Worm (Caenorhabditis elegans): Measurements from ENCODE around the gene mrps-23.

mrps-23 gene

DNA sequence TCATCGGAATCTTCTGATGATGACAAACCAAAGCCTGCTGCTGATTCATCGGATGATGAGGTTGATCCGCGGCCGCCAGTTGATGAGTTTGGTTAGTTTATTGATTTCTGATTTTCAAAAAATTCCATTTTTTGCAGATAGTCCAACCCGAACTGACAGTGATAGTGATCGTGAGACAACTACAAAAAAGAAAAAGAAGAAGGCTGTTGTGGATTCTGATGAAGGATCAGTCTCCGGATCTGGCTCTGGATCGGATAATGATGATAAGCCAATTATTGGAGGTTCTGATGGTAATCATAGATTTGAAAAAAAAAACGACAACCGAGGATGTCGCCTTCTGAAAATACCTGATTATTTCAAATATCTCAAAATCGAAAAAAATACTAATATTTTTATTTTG is 27.4 kb downstream of the mrps-23 start:
- no peak for TF ChIP-seq efl-1 (optimal IDR thresholded peaks at IDR 0.05)
- peak in 1 of 2 experiments; percentile 90 for TF ChIP-seq efl-1 (GFP tag; optimal IDR thresholded peaks at IDR 0.05 in 1 of 2)
- no peak for TF ChIP-seq nhr-19 (GFP tag; conservative IDR thresholded peaks at IDR 0.05)

DNA sequence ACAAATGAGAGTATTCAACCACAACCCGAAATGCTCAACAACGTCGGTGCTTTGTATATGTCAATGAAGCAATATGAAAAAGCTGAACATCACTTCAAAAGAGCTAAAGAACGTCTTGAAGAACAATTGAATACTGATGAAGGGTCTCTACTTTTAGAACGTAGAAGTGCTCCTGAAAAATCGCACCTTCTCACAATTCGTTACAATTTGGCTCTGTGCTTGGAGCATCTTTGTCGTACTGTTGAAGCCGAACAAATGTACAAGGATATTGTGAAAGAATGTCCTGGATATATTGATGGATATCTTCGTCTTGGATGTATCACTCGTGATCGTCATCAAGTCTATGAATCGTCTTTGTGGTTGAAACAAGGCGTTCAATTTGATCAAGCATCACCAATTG is 29.3 kb downstream of the mrps-23 start:
- TF ChIP-seq lin-35 (GFP tag; optimal IDR thresholded peaks at IDR 0.05) (no peak), efl-1 (optimal IDR thresholded peaks at IDR 0.05) (no peak), efl-1 (GFP tag; optimal IDR thresholded peaks at IDR 0.05 in 1 of 2) (peak in 1 of 2 experiments; percentile 91)

DNA sequence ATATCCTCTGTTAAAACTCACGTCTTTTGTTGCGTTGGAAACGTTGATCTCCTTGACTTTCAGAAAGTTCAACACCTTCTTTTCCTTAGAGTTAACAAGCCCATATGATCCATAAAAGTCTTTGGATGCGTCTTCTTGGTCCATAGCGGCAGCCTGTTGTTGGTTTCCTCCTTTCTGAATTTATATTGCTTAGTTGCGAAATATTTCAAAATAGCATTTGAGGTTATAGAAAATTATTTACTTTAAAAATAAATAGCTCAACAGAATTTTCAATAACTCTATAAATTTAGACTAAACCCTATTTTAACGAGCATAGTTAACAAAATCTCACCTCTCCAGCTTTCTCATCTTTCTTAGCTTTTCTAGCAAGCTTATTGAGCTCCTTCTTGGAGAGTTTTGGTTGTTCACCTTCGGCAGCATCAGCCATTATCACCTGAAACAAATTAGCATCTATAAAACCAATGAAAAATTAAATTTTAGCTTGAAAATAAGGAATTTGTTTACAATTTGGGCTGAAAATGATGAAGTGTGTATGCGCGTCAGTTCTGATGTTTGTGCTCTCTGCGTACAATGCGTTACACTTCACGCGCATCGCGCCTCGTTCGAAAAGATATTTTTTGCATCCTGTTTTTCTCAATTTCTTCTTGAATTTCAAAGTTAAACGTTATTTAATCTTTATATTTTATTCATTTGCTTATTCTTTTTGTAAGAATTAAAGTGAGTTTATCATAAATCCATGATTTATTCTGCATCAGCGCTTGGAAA is 32.5 kb downstream of the mrps-23 start, which contains the start of the genes dars-1 and ctr-9:
Gene dars-1 (minus strand): TSS at position 433 of the 765 bp plus-strand sequence.
Gene ctr-9 (plus strand): TSS at position 614 of the 765 bp plus-strand sequence.
- no peak for TF ChIP-seq ztf-4 (tag; optimal IDR thresholded peaks at IDR 0.05)
- no peak for TF ChIP-seq xbp-1 (tag; optimal IDR thresholded peaks at IDR 0.05)
- TF ChIP-seq fos-1 (tag; optimal IDR thresholded peaks at IDR 0.05): no peak
- TF ChIP-seq nhr-20 (tag; optimal IDR thresholded peaks at IDR 0.05): no peak
- TF ChIP-seq ceh-63 (GFP tag; optimal IDR thresholded peaks at IDR 0.05): no peak
- no peak for TF ChIP-seq ceh-90 (tag; optimal IDR thresholded peaks at IDR 0.05)
- no peak for TF ChIP-seq lin-39 (tag; optimal IDR thresholded peaks at IDR 0.05)
- TF ChIP-seq tlp-1 (tag; optimal IDR thresholded peaks at IDR 0.05): no peak
- TF ChIP-seq F16B12.6 (tag; optimal IDR thresholded peaks at IDR 0.05): peak; percentile 86
- no peak for TF ChIP-seq unc-86 (tag; optimal IDR thresholded peaks at IDR 0.05)
- TF ChIP-seq nhr-76 (tag; optimal IDR thresholded peaks at IDR 0.05): no peak
- TF ChIP-seq pag-3 (tag; optimal IDR thresholded peaks at IDR 0.05; ENCODE audit: borderline replicate concordance, insufficient read depth): no peak
- TF ChIP-seq nhr-85 (tag): no peak
- TF ChIP-seq unc-62 (GFP tag; optimal IDR thresholded peaks at IDR 0.05): no peak
- no peak for TF ChIP-seq fkh-10 (GFP tag; optimal IDR thresholded peaks at IDR 0.05)
- TF ChIP-seq dpl-1 (GFP tag; optimal IDR thresholded peaks at IDR 0.05): peak; percentile 10 to 59 (median 48)
- no peak for TF ChIP-seq unc-98 (GFP tag; IDR thresholded peaks at IDR 0.05)
- no peak for TF ChIP-seq rnt-1 (tag; optimal IDR thresholded peaks at IDR 0.05)
- TF ChIP-seq lir-3 (tag; optimal IDR thresholded peaks at IDR 0.05; ENCODE audit: poor library complexity): no peak
- no peak for TF ChIP-seq jun-1 (tag; optimal IDR thresholded peaks at IDR 0.05)
- TF ChIP-seq mab-9 (GFP tag; IDR thresholded peaks at IDR 0.05): no peak
- peak; percentile 13 for TF ChIP-seq nhr-47 (tag; optimal IDR thresholded peaks at IDR 0.05)
- no peak for TF ChIP-seq alr-1 (tag; optimal IDR thresholded peaks at IDR 0.05; ENCODE audit: borderline replicate concordance)
- no peak for TF ChIP-seq mef-2 (tag; optimal IDR thresholded peaks at IDR 0.05)
- no peak for TF ChIP-seq ceh-8 (GFP tag; optimal IDR thresholded peaks at IDR 0.05)
- TF ChIP-seq nhr-237 (tag; optimal IDR thresholded peaks at IDR 0.05): no peak
- no peak for TF ChIP-seq elt-3 (tag; optimal IDR thresholded peaks at IDR 0.05)
- no peak for TF ChIP-seq pax-3 (tag; optimal IDR thresholded peaks at IDR 0.05)
- TF ChIP-seq sup-37 (GFP tag; optimal IDR thresholded peaks at IDR 0.05): no peak
- no peak for TF ChIP-seq nhr-12 (tag; optimal IDR thresholded peaks at IDR 0.05)
- TF ChIP-seq blmp-1 (tag; optimal IDR thresholded peaks at IDR 0.05): no peak
- no peak for TF ChIP-seq pqm-1 (tag; optimal IDR thresholded peaks at IDR 0.05)
- no peak for TF ChIP-seq efl-3 (GFP tag; optimal IDR thresholded peaks at IDR 0.05)
- no peak for TF ChIP-seq ets-5 (GFP tag; IDR thresholded peaks at IDR 0.05)
- no peak for TF ChIP-seq C04F5.9 (tag; optimal IDR thresholded peaks at IDR 0.05)
- no peak for TF ChIP-seq swsn-7 (tag; optimal IDR thresholded peaks at IDR 0.05)
- no peak for TF ChIP-seq vab-15 (tag; optimal IDR thresholded peaks at IDR 0.05)
- no peak for TF ChIP-seq hpl-2 (GFP tag; optimal IDR thresholded peaks at IDR 0.05)
- peak; percentile 14 to 47 for TF ChIP-seq lsy-2 (tag; optimal IDR thresholded peaks at IDR 0.05)
- no peak for TF ChIP-seq nhr-77 (tag; optimal IDR thresholded peaks at IDR 0.05)
- TF ChIP-seq snu-23 (GFP tag; optimal IDR thresholded peaks at IDR 0.05): peak; percentile 24
- TF ChIP-seq isw-1 (GFP tag; IDR thresholded peaks at IDR 0.05): no peak
- no peak for TF ChIP-seq elt-2 (tag; optimal IDR thresholded peaks at IDR 0.05)
- no peak for TF ChIP-seq ztf-11 (tag; optimal IDR thresholded peaks at IDR 0.05)

Measured in whole organism, L1 larva.